Fruit fly (Drosophila melanogaster): ENCODE data around the gene CG32462.

Gene CG32462

dm6 chr3L:22839726-22840228 is 13.5 kb downstream of the CG32462 start (continued):
- TF ChIP-seq esn (GFP tag; optimal IDR thresholded peaks at IDR 0.05) (no peak), dsx (GFP tag; optimal IDR thresholded peaks at IDR 0.05; ENCODE audit: poor library complexity, severe bottlenecking) (peak; percentile 47), CG8119 (GFP tag; IDR thresholded peaks at IDR 0.05) (peak; percentile 44; the same call in 2 of the 3 replicates), CG11294 (GFP tag; IDR thresholded peaks at IDR 0.05) (no peak), ss (GFP tag; optimal IDR thresholded peaks at IDR 0.05) (peak; percentile 79 to 80), CG10669 (GFP tag; optimal IDR thresholded peaks at IDR 0.05) (peak; percentile 16), CG32006 (GFP tag; optimal IDR thresholded peaks at IDR 0.05) (peak; percentile 33), CG10631 (GFP tag; optimal IDR thresholded peaks at IDR 0.05) (no peak), Met (GFP tag; optimal IDR thresholded peaks at IDR 0.05) (peak; percentile 27), Ets96B (tag; optimal IDR thresholded peaks at IDR 0.05) (peak; percentile 46), Gug (GFP tag; IDR thresholded peaks at IDR 0.05) (0 out of 2 replicates have a peak, but pooled peaks have one; percentile 9)

dm6 chr3L:22839243-22839642 is 14.1 kb downstream of the CG32462 start:
- peak; percentile 87 for TF ChIP-seq vri (GFP tag; optimal IDR thresholded peaks at IDR 0.05)
- TF ChIP-seq svp (GFP tag): peak; percentile 87
- TF ChIP-seq Hr39 (GFP tag; optimal IDR thresholded peaks at IDR 0.05): no peak

- no peak for TF ChIP-seq cyc (GFP tag; optimal IDR thresholded peaks at IDR 0.05)
- no peak for TF ChIP-seq acj6 (GFP tag; optimal IDR thresholded peaks at IDR 0.05)
- TF ChIP-seq svp (GFP tag): peak; percentile 62
- TF ChIP-seq CG11902 (GFP tag; optimal IDR thresholded peaks at IDR 0.05): no peak
- TF ChIP-seq ss (GFP tag; optimal IDR thresholded peaks at IDR 0.05): no peak
- TF ChIP-seq CG15336 (GFP tag; IDR thresholded peaks at IDR 0.05): peak; percentile 42; the same call in 1 of the 2 replicates
- TF ChIP-seq CG6854 (GFP tag; optimal IDR thresholded peaks at IDR 0.05): peak; percentile 23
- no peak for TF ChIP-seq lz (GFP tag; optimal IDR thresholded peaks at IDR 0.05)
- no peak for TF ChIP-seq CG34406 (GFP tag; optimal IDR thresholded peaks at IDR 0.05)
- no peak for TF ChIP-seq achi (GFP tag; optimal IDR thresholded peaks at IDR 0.05)
- TF ChIP-seq Hr39 (GFP tag; optimal IDR thresholded peaks at IDR 0.05): no peak
- TF ChIP-seq net (GFP tag; optimal IDR thresholded peaks at IDR 0.05): peak; percentile 30
- TF ChIP-seq fd85E (GFP tag; optimal IDR thresholded peaks at IDR 0.05): no peak
- no peak for TF ChIP-seq CG10631 (GFP tag; optimal IDR thresholded peaks at IDR 0.05)
- TF ChIP-seq CG9139 (GFP tag; optimal IDR thresholded peaks at IDR 0.05): no peak
- no peak for TF ChIP-seq CG31627 (GFP tag; optimal IDR thresholded peaks at IDR 0.05)
- TF ChIP-seq Lpt (GFP tag; optimal IDR thresholded peaks at IDR 0.05): peak; percentile 19
- TF ChIP-seq Gug (GFP tag; IDR thresholded peaks at IDR 0.05): no peak
- TF ChIP-seq CG32006 (GFP tag; optimal IDR thresholded peaks at IDR 0.05): peak; percentile 11
- TF ChIP-seq eg (GFP tag; IDR thresholded peaks at IDR 0.05): peak; percentile 55
- TF ChIP-seq CG6163 (GFP tag; IDR thresholded peaks at IDR 0.05): peak; percentile 56
- TF ChIP-seq vri (GFP tag; optimal IDR thresholded peaks at IDR 0.05): peak; percentile 97
- no peak for TF ChIP-seq CG3032 (tag; optimal IDR thresholded peaks at IDR 0.05)
- no peak for TF ChIP-seq Eip75B (GFP tag; optimal IDR thresholded peaks at IDR 0.05)
- no peak for TF ChIP-seq CG4318 (GFP tag; optimal IDR thresholded peaks at IDR 0.05)
- TF ChIP-seq salr (GFP tag; optimal IDR thresholded peaks at IDR 0.05): no peak
- TF ChIP-seq CG6808 (GFP tag; optimal IDR thresholded peaks at IDR 0.05): peak; percentile 1
- no peak for TF ChIP-seq dac (GFP tag; optimal IDR thresholded peaks at IDR 0.05)
- TF ChIP-seq CG6792 (GFP tag; optimal IDR thresholded peaks at IDR 0.05): no peak
- no peak for TF ChIP-seq Hr4 (GFP tag; optimal IDR thresholded peaks at IDR 0.05)
- no peak for TF ChIP-seq spab (GFP tag; optimal IDR thresholded peaks at IDR 0.05)
- TF ChIP-seq fkh (GFP tag; optimal IDR thresholded peaks at IDR 0.05): peak; percentile 82
- no peak for TF ChIP-seq fd59A (GFP tag; optimal IDR thresholded peaks at IDR 0.05)
- TF ChIP-seq esn (GFP tag; optimal IDR thresholded peaks at IDR 0.05): no peak
- TF ChIP-seq CG11762 (GFP tag; optimal IDR thresholded peaks at IDR 0.05; ENCODE audit: insufficient read depth): no peak
- no peak for TF ChIP-seq Ets96B (tag; optimal IDR thresholded peaks at IDR 0.05)
- no peak for TF ChIP-seq Blimp-1 (GFP tag; optimal IDR thresholded peaks at IDR 0.05)
- TF ChIP-seq CG8119 (GFP tag; IDR thresholded peaks at IDR 0.05): peak; percentile 27; the same call in 1 of the 3 replicates
- no peak for TF ChIP-seq Sox15 (GFP tag; optimal IDR thresholded peaks at IDR 0.05)
Observed at dm6 chr3L:22837651-22838614, 15.4 kb downstream of the CG32462 start.
